Fruit fly (Drosophila melanogaster) whole organism, embryonic: ENCODE results near the gene CG15196.

Experiments
- B-H2 ChIP-seq: fragments of 200-800 bp; sonication (Bioruptor generic); optimal IDR thresholded peaks from 2 replicates; lab custom pipeline; 2018; ENCODE audit warnings: missing biosample characterization, mild to moderate bottlenecking, missing genetic modification characterization
- CG12299 ChIP-seq: fragments of 200-800 bp; sonication (Bioruptor generic); optimal IDR thresholded peaks from 2 replicates; lab custom pipeline; 2018; ENCODE audit warnings: missing biosample characterization, mild to moderate bottlenecking, missing genetic modification characterization
- CG12391 ChIP-seq: fragments of 200-800 bp; sonication (Bioruptor generic); optimal IDR thresholded peaks from 3 replicates; lab custom pipeline; 2018; ENCODE audit warnings: missing biosample characterization, mild to moderate bottlenecking, missing genetic modification characterization, moderate library complexity
- CG14050 ChIP-seq: fragments of 200-800 bp; sonication (Bioruptor generic); IDR thresholded peaks from 3 replicates; pipeline ENCODE4 v1.3.6; 2022; ENCODE audit warnings: missing biosample characterization, missing genetic modification characterization
- CG14667 ChIP-seq: fragments of 200-800 bp; sonication (Bioruptor generic); IDR thresholded peaks from 2 replicates; pipeline ENCODE4 v1.3.6; 2022; ENCODE audit warnings: missing biosample characterization, missing genetic modification characterization
- CG15696 ChIP-seq: fragments of 200-800 bp; sonication (Bioruptor generic); optimal IDR thresholded peaks from 2 replicates; lab custom pipeline; 2019; ENCODE audit warnings: missing biosample characterization, mild to moderate bottlenecking, missing genetic modification characterization, moderate library complexity
- CG1603 ChIP-seq: fragments of 200-800 bp; sonication (Bioruptor generic); optimal IDR thresholded peaks from 2 replicates; lab custom pipeline; 2019; ENCODE audit warnings: missing biosample characterization, mild to moderate bottlenecking, missing genetic modification characterization, moderate library complexity
- CG17186 ChIP-seq: fragments of 200-800 bp; sonication (Bioruptor generic); optimal IDR thresholded peaks from 3 replicates; lab custom pipeline; 2017; ENCODE audit warnings: missing biosample characterization, missing genetic modification reagents, missing genetic modification characterization
- CG18476 ChIP-seq: fragments of 200-800 bp; sonication (Bioruptor generic); optimal IDR thresholded peaks from 2 replicates; lab custom pipeline; 2016; ENCODE audit warnings: missing biosample characterization, mild to moderate bottlenecking, missing genetic modification characterization
- CG2120 ChIP-seq: fragments of 200-800 bp; sonication (Bioruptor generic); optimal IDR thresholded peaks from 3 replicates; lab custom pipeline; 2016; ENCODE audit warnings: missing biosample characterization, missing genetic modification characterization
- CG31441 ChIP-seq: fragments of 200-800 bp; sonication (Bioruptor generic); IDR thresholded peaks from 2 replicates; pipeline ENCODE4 v1.3.6; 2022; ENCODE audit warnings: missing biosample characterization, missing genetic modification characterization
- CG33213 ChIP-seq: fragments of 200-800 bp; sonication (Bioruptor generic); optimal IDR thresholded peaks from 3 replicates; lab custom pipeline; 2016; ENCODE audit warnings: missing biosample characterization, missing genetic modification characterization
- CG43689 ChIP-seq: fragments of 200-800 bp; sonication (Bioruptor generic); IDR thresholded peaks from 2 replicates; pipeline ENCODE4 v1.3.6; 2022; ENCODE audit warnings: missing biosample characterization, missing genetic modification characterization
- CG4617 ChIP-seq: fragments of 200-800 bp; sonication (Bioruptor generic); optimal IDR thresholded peaks from 3 replicates; lab custom pipeline; 2016; ENCODE audit warnings: missing biosample characterization, missing genetic modification characterization, borderline replicate concordance
- CG4730 ChIP-seq: fragments of 200-800 bp; sonication (Bioruptor generic); IDR thresholded peaks from 2 replicates; pipeline ENCODE4 v1.3.6; 2022; ENCODE audit warnings: missing biosample characterization, missing genetic modification characterization
- CG6254 ChIP-seq: fragments of 200-800 bp; sonication (Bioruptor generic); optimal IDR thresholded peaks from 3 replicates; lab custom pipeline; 2017; ENCODE audit warnings: mild to moderate bottlenecking, missing biosample characterization, missing genetic modification reagents, missing genetic modification characterization
- CG6683 ChIP-seq: fragments of 200-800 bp; sonication (Bioruptor generic); optimal IDR thresholded peaks from 2 replicates; lab custom pipeline; 2017; ENCODE audit warnings: missing biosample characterization, mild to moderate bottlenecking, missing genetic modification characterization, missing genetic modification reagents
- CG7357 ChIP-seq: fragments of 200-800 bp; sonication (Bioruptor generic); IDR thresholded peaks from 3 replicates; pipeline ENCODE4 v1.3.6; 2022; ENCODE audit warnings: missing biosample characterization, missing genetic modification characterization
- CG7745 ChIP-seq: fragments of 200-800 bp; sonication (Bioruptor generic); optimal IDR thresholded peaks from 2 replicates; lab custom pipeline; 2018; ENCODE audit warnings: missing biosample characterization, mild to moderate bottlenecking, missing genetic modification characterization, moderate library complexity
- CG7786 ChIP-seq: fragments of 200-800 bp; sonication (Bioruptor generic); optimal IDR thresholded peaks from 2 replicates; lab custom pipeline; 2016; ENCODE audit warnings: missing biosample characterization, missing genetic modification characterization
- CG9876 ChIP-seq: fragments of 200-800 bp; sonication (Bioruptor generic); optimal IDR thresholded peaks from 2 replicates; lab custom pipeline; 2016; ENCODE audit warnings: missing biosample characterization, missing genetic modification characterization
- CHES-1-like ChIP-seq: fragments of 200-800 bp; sonication (Bioruptor generic); optimal IDR thresholded peaks from 2 replicates; lab custom pipeline; 2016; ENCODE audit warnings: missing biosample characterization, missing genetic modification characterization
- Dbx ChIP-seq: fragments of 200-800 bp; sonication (Bioruptor generic); IDR thresholded peaks from 3 replicates; pipeline ENCODE4 v1.3.6; 2022; ENCODE audit warnings: missing biosample characterization, missing genetic modification characterization
- Drgx ChIP-seq: fragments of 200-800 bp; sonication (Bioruptor generic); IDR thresholded peaks from 2 replicates; pipeline ENCODE4 v1.3.6; 2022; ENCODE audit warnings: missing biosample characterization, missing genetic modification characterization
- E2f1 ChIP-seq: fragments of 200-800 bp; sonication (Bioruptor generic); IDR thresholded peaks from 2 replicates; pipeline ENCODE4 v1.3.6; 2022; ENCODE audit warnings: missing biosample characterization, missing genetic modification characterization
- Fer3 ChIP-seq: fragments of 200-800 bp; sonication (Bioruptor generic); optimal IDR thresholded peaks from 2 replicates; lab custom pipeline; 2018; ENCODE audit warnings: missing biosample characterization, mild to moderate bottlenecking, missing genetic modification characterization, moderate library complexity
- HLH3B ChIP-seq: fragments of 200-800 bp; sonication (Bioruptor generic); IDR thresholded peaks from 2 replicates; pipeline ENCODE4 v1.3.6; 2022; ENCODE audit warnings: missing biosample characterization, missing genetic modification characterization
- Oaz ChIP-seq: fragments of 200-800 bp; sonication (Bioruptor generic); IDR thresholded peaks from 2 replicates; pipeline ENCODE4 v1.3.6; 2022; ENCODE audit warnings: missing biosample characterization, missing genetic modification characterization
- Ravus ChIP-seq: fragments of 200-800 bp; sonication (Bioruptor generic); IDR thresholded peaks from 2 replicates; pipeline ENCODE4 v1.3.6; 2022; ENCODE audit warnings: missing biosample characterization, missing genetic modification characterization
- al ChIP-seq: fragments of 200-800 bp; sonication (Bioruptor generic); IDR thresholded peaks from 2 replicates; pipeline ENCODE4 v1.3.6; 2022; ENCODE audit warnings: missing biosample characterization, missing genetic modification characterization
- ase ChIP-seq: fragments of 200-800 bp; sonication (Bioruptor generic); IDR thresholded peaks from 3 replicates; pipeline ENCODE4 v1.3.6; 2022; ENCODE audit warnings: missing biosample characterization, missing genetic modification characterization
- cg ChIP-seq: fragments of 200-800 bp; sonication (Bioruptor generic); optimal IDR thresholded peaks from 3 replicates; lab custom pipeline; 2019; ENCODE audit warnings: missing biosample characterization, mild to moderate bottlenecking, missing genetic modification characterization, moderate library complexity
- crp ChIP-seq, 2 experiments: fragments of 200-800 bp; sonication (Bioruptor generic); optimal IDR thresholded peaks; 2 replicates in 1 of 2; 3 replicates in 1 of 2; lab custom pipeline; 2017; ENCODE audit warnings: missing biosample characterization in 2 of 2, missing genetic modification characterization in 2 of 2, mild to moderate bottlenecking in 1 of 2, moderate library complexity in 1 of 2
- dan ChIP-seq: fragments of 200-800 bp; sonication (Bioruptor generic); IDR thresholded peaks from 2 replicates; pipeline ENCODE4 v1.3.6; 2022; ENCODE audit warnings: missing biosample characterization, missing genetic modification characterization
- dm ChIP-seq: fragments of 200-800 bp; sonication (Bioruptor generic); optimal IDR thresholded peaks from 3 replicates; lab custom pipeline; 2016; ENCODE audit warnings: missing biosample characterization, missing genetic modification characterization
- fru ChIP-seq: fragments of >200 bp; optimal IDR thresholded peaks from 2 replicates; lab custom pipeline; 2017
- hbn ChIP-seq: fragments of 200-800 bp; sonication (Bioruptor generic); IDR thresholded peaks from 2 replicates; pipeline ENCODE4 v1.3.6; 2022; ENCODE audit warnings: missing biosample characterization, missing genetic modification characterization; ENCODE audit not compliant: partially characterized antibody
- lmd ChIP-seq: fragments of 200-800 bp; sonication (Bioruptor generic); IDR thresholded peaks from 2 replicates; pipeline ENCODE4 v1.3.6; 2022; ENCODE audit warnings: missing biosample characterization, missing genetic modification characterization
- lov ChIP-seq, 2 experiments: fragments of 200-800 bp in 1 of 2; fragments of >200 bp in 1 of 2; sonication (Bioruptor generic) in 1 of 2; IDR thresholded peaks in 1 of 2; optimal IDR thresholded peaks in 1 of 2; 2 replicates in 1 of 2; 3 replicates in 1 of 2; pipeline versions ENCODE4 v1.3.6 to Lab custom; 2017 to 2022; ENCODE audit warnings: missing biosample characterization in 1 of 2, missing genetic modification characterization in 1 of 2
- mirr ChIP-seq: fragments of 200-800 bp; sonication (Bioruptor generic); optimal IDR thresholded peaks from 3 replicates; lab custom pipeline; 2018; ENCODE audit warnings: missing biosample characterization, mild to moderate bottlenecking, missing genetic modification characterization
- nau ChIP-seq: fragments of 200-800 bp; sonication (Bioruptor generic); optimal IDR thresholded peaks from 3 replicates; lab custom pipeline; 2017; ENCODE audit warnings: missing biosample characterization, mild to moderate bottlenecking, missing genetic modification characterization, missing genetic modification reagents
- nerfin-2 ChIP-seq: fragments of 200-800 bp; sonication (Bioruptor generic); IDR thresholded peaks from 2 replicates; pipeline ENCODE4 v1.3.6; 2022; ENCODE audit warnings: missing biosample characterization, missing genetic modification characterization; ENCODE audit not compliant: partially characterized antibody
- oc ChIP-seq: fragments of 200-800 bp; sonication (Bioruptor generic); optimal IDR thresholded peaks from 2 replicates; lab custom pipeline; 2018; ENCODE audit warnings: missing biosample characterization, mild to moderate bottlenecking, missing genetic modification characterization, moderate library complexity
- pho ChIP-seq: fragments of 200-800 bp; sonication (Bioruptor generic); optimal IDR thresholded peaks from 2 replicates; lab custom pipeline; 2016; ENCODE audit warnings: missing biosample characterization, missing genetic modification characterization
- phol ChIP-seq: fragments of 200-800 bp; sonication (Bioruptor generic); optimal IDR thresholded peaks from 3 replicates; lab custom pipeline; 2018; ENCODE audit warnings: missing biosample characterization, mild to moderate bottlenecking, missing genetic modification characterization, moderate library complexity
- pros ChIP-seq: fragments of 200-800 bp; sonication (Bioruptor generic); optimal IDR thresholded peaks from 3 replicates; lab custom pipeline; 2019; ENCODE audit warnings: missing biosample characterization, mild to moderate bottlenecking, missing genetic modification characterization, moderate library complexity
- ranshi ChIP-seq: fragments of 200-800 bp; sonication (Bioruptor generic); IDR thresholded peaks from 2 replicates; pipeline ENCODE4 v1.3.6; 2022; ENCODE audit warnings: missing biosample characterization, missing genetic modification characterization
- sc ChIP-seq, 3 experiments: fragments of >200 bp in 2 of 3; fragments of 200-800 bp in 1 of 3; sonication (Bioruptor generic) in 1 of 3; optimal IDR thresholded peaks; 2 replicates in 2 of 3; 3 replicates in 1 of 3; lab custom pipeline; 2017; ENCODE audit warnings: mild to moderate bottlenecking in 1 of 3, missing biosample characterization in 1 of 3, missing genetic modification characterization in 1 of 3, missing genetic modification reagents in 1 of 3
- vnd ChIP-seq: fragments of 200-800 bp; sonication (Bioruptor generic); IDR thresholded peaks from 3 replicates; pipeline ENCODE4 v1.3.6; 2022; ENCODE audit warnings: missing biosample characterization, missing genetic modification characterization; ENCODE audit not compliant: partially characterized antibody

Gene CG15196

dm6 chrX:11446792-11447405 is 37.2 kb downstream of the CG15196 start (continued):
- TF ChIP-seq CG4730 (GFP tag; lab: Robert Waterston, UW) (peak; percentile 71), CG7357 (GFP tag; lab: Robert Waterston, UW) (peak; percentile 62; the same call in 2 of the 3 replicates), CG18476 (GFP tag; lab: Kevin White, UChicago) (peak; percentile 31), CG7786 (GFP tag; lab: Kevin White, UChicago) (peak; percentile 93), CG33213 (GFP tag; lab: Kevin White, UChicago) (peak; percentile 50), CG1603 (tag; lab: Kevin White, UChicago) (peak; percentile 72), CG14667 (GFP tag; lab: Robert Waterston, UW) (peak; percentile 72), sc (optimal IDR thresholded peaks at IDR 0.05; lab: Kevin White, UChicago) (no peak), sc (GFP tag; optimal IDR thresholded peaks at IDR 0.05; lab: Kevin White, UChicago) (no peak), lov (optimal IDR thresholded peaks at IDR 0.05; lab: Kevin White, UChicago) (no peak), lov (GFP tag; IDR thresholded peaks at IDR 0.05; lab: Robert Waterston, UW) (0 out of 3 replicates have a peak, but pooled peaks have one; percentile 16), crp (GFP tag; optimal IDR thresholded peaks at IDR 0.05; lab: Kevin White, UChicago) (no peak), oc (tag; lab: Kevin White, UChicago) (no peak), CG14050 (GFP tag; lab: Robert Waterston, UW) (peak; percentile 68), Ravus (GFP tag; lab: Robert Waterston, UW) (peak; percentile 34; the same call in 1 of the 2 replicates), CG9876 (GFP tag; lab: Kevin White, UChicago) (peak; percentile 65), mirr (GFP tag; lab: Kevin White, UChicago) (peak; percentile 85), CG43689 (GFP tag; lab: Robert Waterston, UW) (no peak), hbn (GFP tag; lab: Robert Waterston, UW) (no peak), CG4617 (peak; percentile 14), CG15696 (tag; lab: Kevin White, UChicago) (peak; percentile 48), E2f1 (GFP tag; lab: Robert Waterston, UW) (peak; percentile 62), nerfin-2 (GFP tag; lab: Robert Waterston, UW) (no peak), CHES-1-like (GFP tag; lab: Kevin White, UChicago) (peak; percentile 79), CG12391 (tag; lab: Kevin White, UChicago) (peak; percentile 61), Oaz (peak; percentile 67), ranshi (GFP tag; lab: Robert Waterston, UW) (peak; percentile 85), phol (peak; percentile 43), HLH3B (GFP tag; lab: Robert Waterston, UW) (peak; percentile 72), nau (peak; percentile 32), CG12299 (tag; lab: Kevin White, UChicago) (peak; percentile 39), Dbx (GFP tag; lab: Robert Waterston, UW) (peak; percentile 92), cg (GFP tag; lab: Kevin White, UChicago) (peak; percentile 80), fru (lab: Kevin White, UChicago) (no peak), vnd (GFP tag; lab: Robert Waterston, UW) (no peak), al (GFP tag; lab: Robert Waterston, UW) (peak; percentile 87), CG17186 (GFP tag; lab: Kevin White, UChicago) (no peak), B-H2 (peak; percentile 78), Fer3 (tag; lab: Kevin White, UChicago) (peak; percentile 91), pho (GFP tag; lab: Kevin White, UChicago) (peak; percentile 84), pros (GFP tag; lab: Kevin White, UChicago) (no peak), CG7745 (no peak), lmd (peak; percentile 88), ase (GFP tag; lab: Robert Waterston, UW) (no peak; the same call in 2 of the 3 replicates), dan (GFP tag; lab: Robert Waterston, UW) (no peak), CG2120 (peak; percentile 97), CG31441 (GFP tag; lab: Robert Waterston, UW) (0 out of 2 replicates have a peak, but pooled peaks have one; percentile 38), CG6683 (peak; percentile 54), CG6254 (GFP tag; lab: Kevin White, UChicago) (no peak), dm (peak; percentile 12), Drgx (peak; percentile 87)
